Worm (Caenorhabditis elegans) whole organism, young adult: Measurements from ENCODE around the gene K11H12.1.

ENCODE experiments used
- B0019.2 ChIP-seq: fragments of 200-800 bp; sonication (Bioruptor generic); conservative IDR thresholded peaks from 2 replicates; pipeline ENCODE4 v1.3.6; 2022; ENCODE audit warnings: missing genetic modification reagents, missing genetic modification characterization, missing compliant biosample characterization
- B0035.1 ChIP-seq: sonication (generic microtip); optimal IDR thresholded peaks from 2 replicates; lab custom pipeline; 2016; ENCODE audit warnings: missing genetic modification characterization, mild to moderate bottlenecking, missing compliant biosample characterization, missing genotype, missing genetic modification reagents
- B0261.1 ChIP-seq: sonication (generic microtip); optimal IDR thresholded peaks from 2 replicates; lab custom pipeline; 2016; ENCODE audit warnings: mild to moderate bottlenecking, missing genetic modification characterization, moderate library complexity, missing compliant biosample characterization
- F37B4.10 ChIP-seq: fragments of 200-800 bp; sonication (Bioruptor generic); IDR thresholded peaks from 2 replicates; pipeline ENCODE4 v1.3.6; 2022; ENCODE audit warnings: missing genetic modification characterization, missing compliant biosample characterization
- Y53F4B.3 ChIP-seq: fragments of 200-800 bp; sonication (Bioruptor generic); IDR thresholded peaks from 2 replicates; pipeline ENCODE4 v1.3.6; 2022; ENCODE audit warnings: missing genetic modification reagents, missing genetic modification characterization, missing compliant biosample characterization
- bed-2 ChIP-seq: fragments of 200-800 bp; sonication (Bioruptor generic); IDR thresholded peaks from 2 replicates; pipeline ENCODE4 v1.3.6; 2022; ENCODE audit warnings: missing genetic modification reagents, missing genetic modification characterization, missing compliant biosample characterization
- ccch-3 ChIP-seq: fragments of 200-800 bp; sonication (Bioruptor generic); optimal IDR thresholded peaks from 2 replicates; lab custom pipeline; 2018; ENCODE audit warnings: mild to moderate bottlenecking, missing genetic modification characterization, missing compliant biosample characterization
- die-1 ChIP-seq: sonication (generic microtip); optimal IDR thresholded peaks from 2 replicates; lab custom pipeline; 2016; ENCODE audit warnings: missing genotype, mild to moderate bottlenecking, missing genetic modification characterization, missing compliant biosample characterization
- dpl-1 ChIP-seq: fragments of 150-350 bp; optimal IDR thresholded peaks from 2 replicates; lab custom pipeline; 2014; ENCODE audit warnings: missing biosample characterization, missing genetic modification reagents, missing genetic modification characterization
- egl-44 ChIP-seq: fragments of 200-800 bp; sonication (Bioruptor generic); IDR thresholded peaks from 2 replicates; pipeline ENCODE4 v1.3.6; 2022; ENCODE audit warnings: missing genetic modification reagents, missing genetic modification characterization, missing compliant biosample characterization
- ekl-4 ChIP-seq: fragments of 200-800 bp; sonication (Bioruptor generic); IDR thresholded peaks from 2 replicates; pipeline ENCODE4 v1.3.6; 2022; ENCODE audit warnings: missing genetic modification reagents, missing genetic modification characterization, missing compliant biosample characterization
- gei-17 ChIP-seq: fragments of 200-800 bp; sonication (Bioruptor generic); optimal IDR thresholded peaks from 2 replicates; lab custom pipeline; 2018; ENCODE audit warnings: mild to moderate bottlenecking, missing genetic modification characterization, missing compliant biosample characterization
- hmg-1.2 ChIP-seq: fragments of 200-800 bp; sonication (Bioruptor generic); IDR thresholded peaks from 2 replicates; pipeline ENCODE4 v1.3.6; 2022; ENCODE audit warnings: missing genetic modification reagents, missing genetic modification characterization, missing compliant biosample characterization
- lag-1 ChIP-seq: fragments of 200-800 bp; sonication (Bioruptor generic); IDR thresholded peaks from 2 replicates; pipeline ENCODE4 v1.3.6; 2022; ENCODE audit warnings: missing genetic modification reagents, missing genetic modification characterization, missing compliant biosample characterization
- let-607 ChIP-seq, 2 experiments: fragments of 200-800 bp in 1 of 2; sonication (Bioruptor generic) in 1 of 2; sonication (generic microtip) in 1 of 2; optimal IDR thresholded peaks; 2 replicates each; lab custom pipeline; 2016 to 2018; ENCODE audit warnings: mild to moderate bottlenecking in 2 of 2, missing compliant biosample characterization in 2 of 2, missing genetic modification characterization in 2 of 2, moderate library complexity in 2 of 2, missing genotype in 1 of 2
- lir-1 ChIP-seq: fragments of 200-800 bp; sonication (Bioruptor generic); conservative IDR thresholded peaks from 2 replicates; pipeline ENCODE4 v1.3.6; 2022; ENCODE audit warnings: missing genetic modification reagents, missing genetic modification characterization, missing compliant biosample characterization
- lsy-27 ChIP-seq: sonication (generic microtip); optimal IDR thresholded peaks from 2 replicates; lab custom pipeline; 2017; ENCODE audit warnings: missing genetic modification characterization, mild to moderate bottlenecking, missing compliant biosample characterization, antibody characterized with exemption, missing genotype, borderline replicate concordance; ENCODE audit not compliant: insufficient read depth
- madf-3 ChIP-seq: fragments of 200-800 bp; sonication (Bioruptor generic); IDR thresholded peaks from 2 replicates; pipeline ENCODE4 v1.3.6; 2022; ENCODE audit warnings: missing genetic modification reagents, missing genetic modification characterization, missing compliant biosample characterization
- mxl-1 ChIP-seq: sonication (generic microtip); optimal IDR thresholded peaks from 2 replicates; lab custom pipeline; 2016; ENCODE audit warnings: missing genetic modification characterization, missing compliant biosample characterization
- nfya-2 ChIP-seq: fragments of 200-800 bp; sonication (Bioruptor generic); IDR thresholded peaks from 2 replicates; pipeline ENCODE4 v1.3.6; 2022; ENCODE audit warnings: missing genetic modification reagents, missing genetic modification characterization, missing compliant biosample characterization
- nhr-27 ChIP-seq: fragments of 200-800 bp; sonication (Bioruptor generic); optimal IDR thresholded peaks from 2 replicates; lab custom pipeline; 2018; ENCODE audit warnings: mild to moderate bottlenecking, missing genetic modification characterization, moderate library complexity, missing compliant biosample characterization
- pbrm-1 ChIP-seq: fragments of 200-800 bp; sonication (Bioruptor generic); IDR thresholded peaks from 2 replicates; pipeline ENCODE4 v1.3.6; 2022; ENCODE audit warnings: missing genetic modification reagents, missing genetic modification characterization, missing compliant biosample characterization
- rcor-1 ChIP-seq: fragments of 200-800 bp; sonication (Bioruptor generic); IDR thresholded peaks from 2 replicates; pipeline ENCODE4 v1.3.6; 2022; ENCODE audit warnings: missing genetic modification reagents, missing genetic modification characterization, missing compliant biosample characterization
- rec-8 ChIP-seq, 2 experiments: sonication (generic microtip); optimal IDR thresholded peaks; 2 replicates each; lab custom pipeline; 2016; ENCODE audit warnings: mild to moderate bottlenecking in 2 of 2, missing genetic modification characterization in 2 of 2, missing genetic modification reagents in 2 of 2, missing genotype in 2 of 2, missing biosample characterization in 1 of 2, missing compliant biosample characterization in 1 of 2, moderate library complexity in 1 of 2
- somi-1 ChIP-seq: fragments of 200-800 bp; sonication (Bioruptor generic); optimal IDR thresholded peaks from 2 replicates; lab custom pipeline; 2018; ENCODE audit warnings: mild to moderate bottlenecking, missing genetic modification characterization, missing compliant biosample characterization
- xnd-1 ChIP-seq: sonication (generic microtip); optimal IDR thresholded peaks from 2 replicates; lab custom pipeline; 2016; ENCODE audit warnings: missing genotype, missing genetic modification reagents, missing genetic modification characterization, missing compliant biosample characterization
- zim-3 ChIP-seq: sonication (generic microtip); optimal IDR thresholded peaks from 2 replicates; lab custom pipeline; 2017; ENCODE audit warnings: mild to moderate bottlenecking, missing genetic modification characterization, moderate library complexity, missing compliant biosample characterization
- ztf-18 ChIP-seq: sonication (generic microtip); optimal IDR thresholded peaks from 2 replicates; lab custom pipeline; 2016; ENCODE audit warnings: missing genotype, mild to moderate bottlenecking, missing genetic modification characterization, missing compliant biosample characterization
- ztf-22 ChIP-seq: fragments of 200-800 bp; sonication (Bioruptor generic); optimal IDR thresholded peaks from 2 replicates; lab custom pipeline; 2018; ENCODE audit warnings: mild to moderate bottlenecking, missing genetic modification characterization, moderate library complexity, missing compliant biosample characterization
- ztf-25 ChIP-seq: fragments of 200-800 bp; sonication (Bioruptor generic); IDR thresholded peaks from 2 replicates; pipeline ENCODE4 v1.3.6; 2022; ENCODE audit warnings: missing genetic modification reagents, missing genetic modification characterization, missing compliant biosample characterization
- ztf-6 ChIP-seq: fragments of 200-800 bp; sonication (Bioruptor generic); IDR thresholded peaks from 2 replicates; pipeline ENCODE4 v1.3.6; 2022; ENCODE audit warnings: missing genetic modification reagents, missing genetic modification characterization, missing compliant biosample characterization

The K11H12.1 gene

ce11 chrIV:619766-620165 lies 33.5 kb downstream of the K11H12.1 start:
- no peak for TF ChIP-seq F37B4.10 (GFP tag; lab: Robert Waterston, UW)

ce11 chrIV:615244-615643 lies 38.0 kb downstream of the K11H12.1 start, which contains the start of gene C18H7.1:
Gene C18H7.1, plus strand, starts transcription at chrIV:615544.
- TF ChIP-seq ekl-4 (GFP tag; lab: Robert Waterston, UW): no peak
- no peak for TF ChIP-seq B0035.1 (tag; lab: Kevin White, UChicago)
- TF ChIP-seq rcor-1 (GFP tag; lab: Robert Waterston, UW): no peak
- TF ChIP-seq lag-1 (GFP tag; lab: Robert Waterston, UW): no peak
- TF ChIP-seq B0019.2: no peak
- TF ChIP-seq ztf-18 (tag; lab: Kevin White, UChicago): no peak
- no peak for TF ChIP-seq ztf-25 (GFP tag; lab: Robert Waterston, UW)
- no peak for TF ChIP-seq xnd-1 (tag; lab: Kevin White, UChicago)

- TF ChIP-seq let-607 (tag; optimal IDR thresholded peaks at IDR 0.05; lab: Kevin White, UChicago) (no peak), B0019.2 (no peak), rec-8 (tag; optimal IDR thresholded peaks at IDR 0.05; lab: Kevin White, UChicago) (no peak), F37B4.10 (GFP tag; lab: Robert Waterston, UW) (no peak), bed-2 (no peak), ccch-3 (GFP tag; lab: Kevin White, UChicago) (no peak)
- TF ChIP-seq, all 124 proteins: peak for 0
These were observed 40.1 kb downstream of the K11H12.1 start for ce11 chrIV:613155-613554.

ce11 chrIV:607628-608027 lies 45.6 kb downstream of the K11H12.1 start:
- TF ChIP-seq lsy-27 (no peak), die-1 (no peak), ekl-4 (GFP tag; lab: Robert Waterston, UW) (no peak), lir-1 (no peak), B0261.1 (tag; lab: Kevin White, UChicago) (no peak), madf-3 (GFP tag; lab: Robert Waterston, UW) (no peak), somi-1 (GFP tag; lab: Kevin White, UChicago) (no peak), zim-3 (tag; lab: Kevin White, UChicago) (no peak), Y53F4B.3 (no peak), ztf-6 (GFP tag; lab: Robert Waterston, UW) (no peak), nhr-27 (tag; lab: Kevin White, UChicago) (no peak), hmg-1.2 (GFP tag; lab: Robert Waterston, UW) (no peak), mxl-1 (no peak)

ce11 chrIV:606055-606454 lies 47.2 kb downstream of the K11H12.1 start, which contains the start of gene inx-18:
Gene inx-18, plus strand, starts transcription at chrIV:606355.
- TF ChIP-seq nfya-2 (no peak), dpl-1 (no peak), gei-17 (GFP tag; lab: Kevin White, UChicago) (no peak), egl-44 (no peak), ztf-22 (no peak), pbrm-1 (GFP tag; lab: Robert Waterston, UW) (no peak), rcor-1 (GFP tag; lab: Robert Waterston, UW) (no peak)
- TF ChIP-seq, all 124 proteins: peak for 0
